Worm (Caenorhabditis elegans) whole organism, midembryonic: ENCODE measurements around the gene srw-12.

Experiments
- T22C8.4 ChIP-seq: fragments of 200-800 bp; sonication (Bioruptor generic); IDR thresholded peaks from 2 replicates; pipeline ENCODE4 v1.3.6; 2022; ENCODE audit warnings: missing genetic modification characterization, missing compliant biosample characterization
- klf-2 ChIP-seq: fragments of 200-800 bp; sonication (Bioruptor generic); conservative IDR thresholded peaks from 2 replicates; pipeline ENCODE4 v1.3.6; 2022; ENCODE audit warnings: missing genetic modification reagents, missing genetic modification characterization, missing compliant biosample characterization

DNA sequence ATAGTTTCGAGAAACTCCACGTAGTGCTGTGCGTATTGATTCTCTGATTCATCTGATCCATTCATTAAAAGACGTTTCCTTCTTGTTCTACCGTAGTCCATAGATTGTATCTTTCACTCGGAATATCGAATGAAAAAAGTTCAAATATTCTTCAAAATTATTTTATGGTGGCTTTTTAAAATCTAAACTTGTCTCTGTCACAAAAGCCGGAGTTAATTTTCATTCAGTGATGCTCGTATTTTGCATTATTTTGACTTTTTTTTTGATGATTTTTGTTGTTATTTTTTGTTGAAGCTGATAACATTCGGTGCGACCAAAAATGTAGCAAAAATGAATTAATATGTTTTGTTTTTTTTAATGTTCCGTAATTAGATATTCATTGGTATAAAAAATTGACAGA lies 2.8 kb downstream of the srw-12 start, which contains the start of gene nhr-164:
- TF ChIP-seq T22C8.4 (GFP tag; lab: Robert Waterston, UW): no peak
- TF ChIP-seq klf-2 (GFP tag; lab: Robert Waterston, UW): no peak
